Worm (Caenorhabditis elegans) whole organism, L2 larva: ENCODE data around the gene srsx-15.

ENCODE experiments used
- C34F6.9 ChIP-seq: fragments of 150-350 bp; optimal IDR thresholded peaks from 2 replicates; lab custom pipeline; 2014; ENCODE audit warnings: missing biosample characterization, missing genetic modification characterization
- F13H6.1 ChIP-seq: sonication (generic microtip); optimal IDR thresholded peaks from 2 replicates; lab custom pipeline; 2016; ENCODE audit warnings: missing genetic modification characterization, missing compliant biosample characterization
- R02D3.7 ChIP-seq: fragments of 150-350 bp; optimal IDR thresholded peaks from 2 replicates; lab custom pipeline; 2014; ENCODE audit warnings: missing biosample characterization, missing genetic modification characterization
- Y55F3AM.14 ChIP-seq: fragments of 200-800 bp; sonication (Bioruptor generic); optimal IDR thresholded peaks from 2 replicates; lab custom pipeline; 2018; ENCODE audit warnings: mild to moderate bottlenecking, missing genetic modification characterization, missing compliant biosample characterization
- alr-1 ChIP-seq: fragments of 150-350 bp; optimal IDR thresholded peaks from 2 replicates; lab custom pipeline; 2014; ENCODE audit warnings: missing biosample characterization, missing genetic modification characterization
- aly-2 ChIP-seq: fragments of 150-350 bp; optimal IDR thresholded peaks from 2 replicates; lab custom pipeline; 2014; ENCODE audit warnings: missing biosample characterization, missing genetic modification characterization
- ama-1 ChIP-seq: fragments of 150-350 bp; optimal IDR thresholded peaks from 2 replicates; lab custom pipeline; 2018; ENCODE audit warnings: inconsistent platforms
- blmp-1 ChIP-seq: sonication (generic microtip); optimal IDR thresholded peaks from 2 replicates; lab custom pipeline; 2017; ENCODE audit warnings: missing genetic modification characterization, mild to moderate bottlenecking, missing compliant biosample characterization, antibody characterized with exemption, moderate library complexity; ENCODE audit not compliant: insufficient read depth
- ceh-16 ChIP-seq: fragments of 150-350 bp; optimal IDR thresholded peaks from 2 replicates; lab custom pipeline; 2014; ENCODE audit warnings: missing biosample characterization, missing genetic modification characterization
- crh-2 ChIP-seq: sonication (generic microtip); optimal IDR thresholded peaks from 2 replicates; lab custom pipeline; 2017; ENCODE audit warnings: missing biosample characterization, missing genetic modification characterization
- egl-27 ChIP-seq: sonication (generic microtip); optimal IDR thresholded peaks from 3 replicates; lab custom pipeline; 2017; ENCODE audit warnings: missing biosample characterization, missing genetic modification reagents, missing genetic modification characterization
- elt-1 ChIP-seq: fragments of 150-350 bp; optimal IDR thresholded peaks from 2 replicates; lab custom pipeline; 2014; ENCODE audit warnings: missing biosample characterization, missing genetic modification characterization
- fos-1 ChIP-seq: fragments of 150-350 bp; optimal IDR thresholded peaks from 2 replicates; lab custom pipeline; 2014; ENCODE audit warnings: missing biosample characterization, missing genetic modification characterization
- gmeb-1 ChIP-seq: fragments of 150-350 bp; optimal IDR thresholded peaks from 2 replicates; lab custom pipeline; 2014; ENCODE audit warnings: missing biosample characterization, missing genetic modification characterization
- lin-11 ChIP-seq: fragments of 150-350 bp; sonication (generic microtip); optimal IDR thresholded peaks from 2 replicates; lab custom pipeline; 2014; ENCODE audit warnings: missing biosample characterization, missing genetic modification characterization, inconsistent platforms, mixed read lengths
- lin-13 ChIP-seq: fragments of 150-350 bp; optimal IDR thresholded peaks from 2 replicates; lab custom pipeline; 2014; ENCODE audit warnings: missing biosample characterization, missing genetic modification reagents, missing genetic modification characterization
- lin-39 ChIP-seq: fragments of 150-350 bp; optimal IDR thresholded peaks from 2 replicates; lab custom pipeline; 2014; ENCODE audit warnings: missing biosample characterization, missing genetic modification reagents, missing genetic modification characterization
- lsy-2 ChIP-seq, 2 experiments: fragments of 150-350 bp in 1 of 2; sonication (generic microtip) in 1 of 2; optimal IDR thresholded peaks; 2 replicates each; lab custom pipeline; 2014 to 2017; ENCODE audit warnings: missing biosample characterization in 2 of 2, missing genetic modification characterization in 2 of 2
- mab-5 ChIP-seq: fragments of 150-350 bp; optimal IDR thresholded peaks from 2 replicates; lab custom pipeline; 2014; ENCODE audit warnings: missing biosample characterization, missing genetic modification characterization
- mdl-1 ChIP-seq, 2 experiments: fragments of 150-350 bp in 1 of 2; sonication (generic microtip) in 1 of 2; optimal IDR thresholded peaks; 2 replicates each; lab custom pipeline; 2017; ENCODE audit warnings: missing biosample characterization in 2 of 2, missing genetic modification characterization in 2 of 2
- nhr-11 ChIP-seq: fragments of 150-350 bp; optimal IDR thresholded peaks from 2 replicates; lab custom pipeline; 2014; ENCODE audit warnings: missing biosample characterization, missing genetic modification characterization
- nhr-12 ChIP-seq: fragments of 150-350 bp; optimal IDR thresholded peaks from 2 replicates; lab custom pipeline; 2014; ENCODE audit warnings: missing biosample characterization, missing genetic modification characterization
- nhr-129 ChIP-seq: fragments of 150-350 bp; optimal IDR thresholded peaks from 2 replicates; lab custom pipeline; 2014; ENCODE audit warnings: missing biosample characterization, missing genetic modification characterization
- nhr-21 ChIP-seq: fragments of 150-350 bp; optimal IDR thresholded peaks from 2 replicates; lab custom pipeline; 2014; ENCODE audit warnings: missing biosample characterization, missing genetic modification characterization
- nhr-23 ChIP-seq: fragments of 150-350 bp; optimal IDR thresholded peaks from 2 replicates; lab custom pipeline; 2014; ENCODE audit warnings: missing biosample characterization, missing genetic modification reagents, missing genetic modification characterization
- nhr-237 ChIP-seq: fragments of 150-350 bp; optimal IDR thresholded peaks from 2 replicates; lab custom pipeline; 2014; ENCODE audit warnings: missing biosample characterization, missing genetic modification characterization
- nhr-25 ChIP-seq: fragments of 150-350 bp; sonication (generic microtip); optimal IDR thresholded peaks from 3 replicates; lab custom pipeline; 2014; ENCODE audit warnings: missing biosample characterization, missing genetic modification characterization
- nhr-6 ChIP-seq: fragments of 150-350 bp; optimal IDR thresholded peaks from 2 replicates; lab custom pipeline; 2014; ENCODE audit warnings: missing biosample characterization, missing genetic modification characterization
- nhr-77 ChIP-seq: fragments of 150-350 bp; optimal IDR thresholded peaks from 2 replicates; lab custom pipeline; 2014; ENCODE audit warnings: missing biosample characterization, missing genetic modification characterization
- peb-1 ChIP-seq: fragments of 150-350 bp; optimal IDR thresholded peaks from 2 replicates; lab custom pipeline; 2014; ENCODE audit warnings: missing biosample characterization, missing genetic modification characterization
- sem-4 ChIP-seq: fragments of 150-350 bp; optimal IDR thresholded peaks from 2 replicates; lab custom pipeline; 2014; ENCODE audit warnings: missing biosample characterization, missing genetic modification reagents, missing genetic modification characterization
- sma-3 ChIP-seq: sonication (generic microtip); optimal IDR thresholded peaks from 2 replicates; lab custom pipeline; 2016; ENCODE audit warnings: missing genetic modification reagents, missing genetic modification characterization, missing compliant biosample characterization
- sma-9 ChIP-seq, 2 experiments: fragments of 150-350 bp in 1 of 2; sonication (generic microtip) in 1 of 2; optimal IDR thresholded peaks; 2 replicates each; lab custom pipeline; 2014 to 2016; ENCODE audit warnings: missing genetic modification characterization in 2 of 2, mild to moderate bottlenecking in 1 of 2, missing biosample characterization in 1 of 2, missing compliant biosample characterization in 1 of 2, missing genetic modification reagents in 1 of 2, moderate library complexity in 1 of 2
- unc-55 ChIP-seq: fragments of 150-350 bp; sonication (generic microtip); optimal IDR thresholded peaks from 3 replicates; lab custom pipeline; 2014; ENCODE audit warnings: missing biosample characterization, missing genetic modification reagents, missing genetic modification characterization
- unc-62 ChIP-seq: fragments of 150-350 bp; optimal IDR thresholded peaks from 2 replicates; lab custom pipeline; 2014; ENCODE audit warnings: missing biosample characterization, missing genetic modification reagents, missing genetic modification characterization
- zag-1 ChIP-seq: fragments of 150-350 bp; optimal IDR thresholded peaks from 2 replicates; lab custom pipeline; 2014; ENCODE audit warnings: missing biosample characterization, missing genetic modification characterization
- ztf-1 ChIP-seq: fragments of 200-800 bp; sonication (Bioruptor generic); conservative IDR thresholded peaks from 2 replicates; pipeline ENCODE4 v1.3.6; 2022; ENCODE audit warnings: missing genetic modification characterization, missing compliant biosample characterization
- ztf-4 ChIP-seq: fragments of 150-350 bp; optimal IDR thresholded peaks from 2 replicates; lab custom pipeline; 2014; ENCODE audit warnings: missing biosample characterization, missing genetic modification characterization

srsx-15 gene

ce11 chrIV:5619643-5620042 lies 4.0 kb downstream of the srsx-15 start, which contains the start of gene srsx-16:
Gene srsx-16 (minus strand): TSS chrIV:5619743.
- TF ChIP-seq R02D3.7 (no peak), nhr-25 (tag; lab: Kevin White, UChicago) (no peak)

DNA sequence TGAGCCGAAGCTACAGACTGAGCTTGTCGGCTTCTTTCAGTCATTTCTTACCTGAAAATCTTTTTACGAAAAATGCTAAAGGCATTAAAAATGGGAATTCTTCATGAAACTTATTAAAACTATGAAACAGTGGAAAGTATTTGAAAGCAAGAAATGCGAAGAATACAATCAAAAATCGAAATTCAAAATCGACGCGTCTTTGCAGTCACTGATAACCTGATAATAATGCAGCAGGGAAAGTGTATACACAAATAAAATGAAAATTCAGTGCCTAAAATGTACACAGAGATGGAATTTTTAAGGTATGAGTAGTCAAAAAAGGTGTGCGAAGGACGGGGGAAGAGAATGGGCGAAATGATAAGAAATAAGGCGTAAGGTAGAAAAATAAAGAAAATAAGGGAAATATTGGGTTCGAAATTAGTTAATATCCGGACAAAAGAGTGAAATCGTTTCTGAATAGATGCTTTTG lies 9.0 kb downstream of the srsx-15 start, which contains the start of gene C39H7.4:
C39H7.4 (minus strand) TSS at position 51 of the 469 bp plus-strand sequence.
- TF ChIP-seq mab-5 (tag; lab: Kevin White, UChicago) (no peak), ztf-4 (no peak), ama-1 (lab: Kevin White, UChicago) (no peak), gmeb-1 (tag; lab: Kevin White, UChicago) (peak; percentile 36), fos-1 (tag; lab: Kevin White, UChicago) (peak; percentile 97), zag-1 (no peak), sma-9 (GFP tag; optimal IDR thresholded peaks at IDR 0.05; lab: Kevin White, UChicago) (no peak), sma-9 (tag; optimal IDR thresholded peaks at IDR 0.05; lab: Kevin White, UChicago) (no peak)
- TF ChIP-seq, all 48 proteins: peak for 2

DNA sequence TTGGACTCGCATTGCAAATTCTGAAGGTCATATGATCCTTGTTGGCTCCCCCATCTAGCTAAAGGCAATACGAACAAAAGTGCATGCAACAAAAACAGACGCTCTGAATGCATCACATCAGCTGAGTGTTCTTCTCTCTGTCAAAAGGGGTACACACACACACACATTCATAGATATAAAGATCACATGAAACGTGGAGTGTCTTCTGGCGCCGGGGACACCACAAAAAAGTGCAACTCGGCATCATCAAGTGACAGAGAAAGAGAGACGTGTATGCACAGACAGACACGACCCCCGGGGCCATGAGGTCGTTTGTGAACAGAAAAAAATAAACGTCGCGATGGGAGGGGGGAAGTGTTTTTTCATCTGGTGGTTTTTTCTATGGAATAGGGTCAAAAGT lies 16.3 kb downstream of the srsx-15 start:
- peak; percentile 68 for TF ChIP-seq unc-55 (GFP tag; lab: Kevin White, UChicago)
- no peak for TF ChIP-seq nhr-23 (tag; lab: Kevin White, UChicago)
- peak; percentile 31 for TF ChIP-seq blmp-1 (tag; lab: Kevin White, UChicago)
- peak; percentile 84 for TF ChIP-seq fos-1 (tag; lab: Kevin White, UChicago)
- TF ChIP-seq lin-39 (tag; lab: Kevin White, UChicago), result no peak
- TF ChIP-seq nhr-77 (tag; lab: Kevin White, UChicago), result no peak
- no peak for TF ChIP-seq peb-1 (tag; lab: Kevin White, UChicago)
- peak; percentile 13 for TF ChIP-seq lin-11 (tag; lab: Kevin White, UChicago)
- TF ChIP-seq nhr-21 (tag; lab: Kevin White, UChicago), result peak; percentile 45
- TF ChIP-seq zag-1, result peak; percentile 85
- TF ChIP-seq alr-1 (tag; lab: Kevin White, UChicago), result peak; percentile 53
- peak; percentile 31 for TF ChIP-seq nhr-11 (tag; lab: Kevin White, UChicago)
- TF ChIP-seq crh-2, result peak; percentile 91
- TF ChIP-seq mab-5 (tag; lab: Kevin White, UChicago), result peak; percentile 48
- TF ChIP-seq egl-27 (tag; lab: Kevin White, UChicago), result peak; percentile 87
- peak; percentile 45 for TF ChIP-seq ztf-4
- peak; percentile 46 for TF ChIP-seq lin-13
- peak; percentile 93 for TF ChIP-seq sem-4 (tag; lab: Kevin White, UChicago)
- TF ChIP-seq nhr-25 (tag; lab: Kevin White, UChicago), result peak; percentile 67
- TF ChIP-seq lsy-2 (tag; optimal IDR thresholded peaks at IDR 0.05; lab: Kevin White, UChicago), result peak in 1 of 2 experiments; percentile 90
- TF ChIP-seq mdl-1 (tag; optimal IDR thresholded peaks at IDR 0.05; lab: Kevin White, UChicago), result peak; percentile 81 to 82
- TF ChIP-seq ceh-16 (tag; lab: Kevin White, UChicago), result no peak
- TF ChIP-seq aly-2, result no peak
- peak; percentile 95 for TF ChIP-seq F13H6.1 (tag; lab: Kevin White, UChicago)
- peak; percentile 96 for TF ChIP-seq nhr-129 (tag; lab: Kevin White, UChicago)
- TF ChIP-seq elt-1, result no peak
- no peak for TF ChIP-seq ztf-1 (GFP tag; lab: Robert Waterston, UW)
- TF ChIP-seq ama-1 (lab: Kevin White, UChicago), result peak; percentile 48
- peak; percentile 91 for TF ChIP-seq Y55F3AM.14
- peak; percentile 91 for TF ChIP-seq C34F6.9
- peak; percentile 95 for TF ChIP-seq sma-9 (GFP tag; optimal IDR thresholded peaks at IDR 0.05; lab: Kevin White, UChicago)
- no peak for TF ChIP-seq sma-9 (tag; optimal IDR thresholded peaks at IDR 0.05; lab: Kevin White, UChicago)
- no peak for TF ChIP-seq nhr-12 (tag; lab: Kevin White, UChicago)
- TF ChIP-seq unc-62 (GFP tag; lab: Kevin White, UChicago), result peak; percentile 54
- TF ChIP-seq nhr-237 (tag; lab: Kevin White, UChicago), result no peak
- TF ChIP-seq sma-3 (GFP tag; lab: Kevin White, UChicago), result peak; percentile 61
- TF ChIP-seq nhr-6 (tag; lab: Kevin White, UChicago), result peak; percentile 68
